Worm (Caenorhabditis elegans) whole organism, young adult: Measurements from ENCODE around the gene pam-1.

Source experiments
- Y79H2A.3 ChIP-seq: fragments of 200-800 bp; sonication (Bioruptor generic); conservative IDR thresholded peaks from 2 replicates; pipeline ENCODE4 v1.3.6; 2022; ENCODE audit warnings: missing genetic modification reagents, missing genetic modification characterization, missing compliant biosample characterization
- Y95B8A.8 ChIP-seq: fragments of 200-800 bp; sonication (Bioruptor generic); IDR thresholded peaks from 2 replicates; pipeline ENCODE4 v1.3.6; 2022; ENCODE audit warnings: missing genetic modification reagents, missing genetic modification characterization, missing compliant biosample characterization
- cebp-2 ChIP-seq: fragments of 200-800 bp; sonication (Bioruptor generic); IDR thresholded peaks from 2 replicates; pipeline ENCODE4 v1.3.6; 2022; ENCODE audit warnings: missing genetic modification characterization, missing compliant biosample characterization
- ets-4 ChIP-seq: fragments of 200-800 bp; sonication (Bioruptor generic); optimal IDR thresholded peaks from 2 replicates; lab custom pipeline; 2018; ENCODE audit warnings: mild to moderate bottlenecking, missing genetic modification characterization, missing compliant biosample characterization
- him-1 ChIP-seq: sonication (generic microtip); optimal IDR thresholded peaks from 2 replicates; lab custom pipeline; 2016; ENCODE audit warnings: missing genotype, missing genetic modification reagents, missing genetic modification characterization, missing compliant biosample characterization
- hmg-1.2 ChIP-seq: fragments of 200-800 bp; sonication (Bioruptor generic); IDR thresholded peaks from 2 replicates; pipeline ENCODE4 v1.3.6; 2022; ENCODE audit warnings: missing genetic modification reagents, missing genetic modification characterization, missing compliant biosample characterization
- mel-28 ChIP-seq: sonication (generic microtip); optimal IDR thresholded peaks from 2 replicates; lab custom pipeline; 2016; ENCODE audit warnings: borderline replicate concordance, mild to moderate bottlenecking, missing genetic modification characterization, missing compliant biosample characterization

- no peak for TF ChIP-seq mel-28 (tag; lab: Kevin White, UChicago)
- no peak for TF ChIP-seq cebp-2 (GFP tag; lab: Robert Waterston, UW)
- TF ChIP-seq Y79H2A.3 (GFP tag; lab: Robert Waterston, UW) = no peak
- peak; percentile 92 for TF ChIP-seq hmg-1.2 (GFP tag; lab: Robert Waterston, UW)
- no peak for TF ChIP-seq him-1 (tag; lab: Kevin White, UChicago)
- peak; percentile 48 for TF ChIP-seq ets-4 (GFP tag; lab: Kevin White, UChicago)
- TF ChIP-seq Y95B8A.8 = peak; percentile 76
Measured at ce11 chrIV:7507841-7508509, 42.6 kb downstream of the pam-1 start, which contains the start of the genes vdac-1 and R05G6.5.
